Worm (Caenorhabditis elegans): ENCODE results near the gene Y32F6A.4.
A peak's percentile ranks its signal among the peaks of the same experiment; 100 is the strongest.

Y32F6A.4 gene

DNA sequence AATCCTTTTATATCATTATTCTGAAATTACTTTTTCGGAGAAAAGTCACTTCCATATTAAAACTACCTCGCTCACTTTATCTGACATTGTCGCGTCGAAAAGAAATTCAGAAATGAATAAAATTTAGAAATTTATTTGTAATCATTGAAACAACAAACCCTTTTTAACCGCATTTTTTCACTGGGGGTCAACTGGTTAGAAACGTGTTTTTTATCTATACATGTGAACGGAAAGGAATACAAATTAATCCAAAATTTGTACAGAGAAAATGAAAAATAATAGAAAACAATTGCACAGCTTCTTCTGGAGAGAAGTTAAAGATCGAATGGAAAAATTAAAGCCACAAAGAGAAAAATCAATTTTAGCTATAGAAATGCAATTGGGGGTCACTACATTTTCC lies 5.3 kb downstream of the Y32F6A.4 start, which contains the start of gene tag-314:
Gene tag-314 (minus strand): TSS at position 101 of the 400 bp plus-strand sequence.
- no peak for TF ChIP-seq ccch-3 (GFP tag; optimal IDR thresholded peaks at IDR 0.05)
- no peak for TF ChIP-seq efl-1 (GFP tag; optimal IDR thresholded peaks at IDR 0.05)
- no peak for TF ChIP-seq dpff-1 (tag; optimal IDR thresholded peaks at IDR 0.05)
- TF ChIP-seq ceh-100 (GFP tag; IDR thresholded peaks at IDR 0.05), result no peak
- no peak for TF ChIP-seq madf-10 (tag; optimal IDR thresholded peaks at IDR 0.05)
- no peak for TF ChIP-seq B0261.1 (tag; optimal IDR thresholded peaks at IDR 0.05)
- TF ChIP-seq ekl-4 (GFP tag; IDR thresholded peaks at IDR 0.05), result no peak

DNA sequence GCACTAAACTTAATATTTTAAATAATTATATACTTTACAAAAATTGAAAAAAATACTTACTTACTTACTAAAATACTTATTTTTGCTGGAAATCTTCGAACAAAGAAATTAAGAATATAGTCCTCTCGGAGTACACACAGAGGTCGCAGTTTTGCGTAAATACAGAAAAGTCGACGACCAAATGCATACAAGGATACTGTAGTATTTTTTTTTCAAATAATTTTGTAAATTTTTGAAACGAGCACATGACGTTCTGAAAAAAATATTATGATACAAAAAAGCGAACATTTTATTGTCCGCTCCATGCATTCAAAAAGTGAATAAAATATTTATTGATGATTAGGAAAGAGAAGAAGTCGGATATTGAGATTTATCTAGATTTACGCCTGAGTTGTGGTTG lies 7.6 kb downstream of the Y32F6A.4 start, which contains the start of gene apc-10:
Gene apc-10 (minus strand): TSS at position 101 of the 400 bp plus-strand sequence.
- peak; percentile 62 for TF ChIP-seq lsl-1 (GFP tag; optimal IDR thresholded peaks at IDR 0.05)
- TF ChIP-seq him-1 (tag; optimal IDR thresholded peaks at IDR 0.05), result no peak

DNA sequence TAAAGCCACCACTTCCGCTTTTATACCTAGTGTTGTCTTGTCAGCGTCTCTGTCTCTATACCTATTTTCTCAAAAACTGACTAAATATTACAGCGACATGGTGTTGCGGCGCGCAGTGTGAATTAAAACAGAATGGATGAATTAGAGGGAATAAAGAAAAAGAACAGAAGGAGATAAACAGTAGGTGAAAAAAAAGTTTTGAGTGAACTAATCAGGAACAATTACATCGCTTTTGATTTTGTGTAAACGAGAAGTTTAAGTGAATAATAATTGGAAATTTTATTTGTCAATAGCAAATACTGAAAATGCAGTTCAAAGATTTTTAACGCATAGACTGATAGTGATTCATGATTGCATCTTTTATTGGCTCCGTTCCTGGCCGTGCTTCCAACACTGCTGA lies 8.8 kb downstream of the Y32F6A.4 start, which contains the start of gene col-12:
Gene col-12 (minus strand): TSS at position 101 of the 400 bp plus-strand sequence.
- TF ChIP-seq Y53G8AR.9 (GFP tag; conservative IDR thresholded peaks at IDR 0.05) (no peak), ceh-40 (GFP tag; IDR thresholded peaks at IDR 0.05) (no peak), let-607 (tag; optimal IDR thresholded peaks at IDR 0.05) (no peak), K11D2.4 (GFP tag; IDR thresholded peaks at IDR 0.05) (no peak), him-1 (tag; optimal IDR thresholded peaks at IDR 0.05) (no peak), sea-2 (GFP tag; IDR thresholded peaks at IDR 0.05) (no peak), cebp-1 (GFP tag; IDR thresholded peaks at IDR 0.05) (no peak), cebp-1 (tag; optimal IDR thresholded peaks at IDR 0.05) (no peak)

DNA sequence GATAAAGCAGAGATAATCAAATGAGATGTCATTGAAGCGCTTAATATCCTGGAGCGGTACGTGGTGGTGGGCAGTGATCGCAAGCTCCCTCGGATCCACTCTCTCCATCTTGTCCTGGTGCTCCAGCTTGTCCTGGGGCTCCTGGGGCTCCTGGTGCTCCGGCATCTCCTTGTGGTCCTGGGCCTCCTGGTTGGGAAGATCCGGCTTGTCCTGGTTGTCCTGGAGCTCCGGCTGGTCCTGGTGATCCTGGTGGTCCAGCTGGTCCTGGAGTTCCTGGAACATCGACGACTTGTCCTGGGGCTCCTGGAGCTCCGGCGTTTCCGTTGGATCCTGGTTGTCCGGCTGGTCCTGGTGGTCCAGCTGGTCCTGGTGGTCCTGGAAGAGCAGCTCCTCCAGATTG lies 9.9 kb downstream of the Y32F6A.4 start:
- peak; percentile 92 for TF ChIP-seq egrh-3 (GFP tag; IDR thresholded peaks at IDR 0.05)

DNA sequence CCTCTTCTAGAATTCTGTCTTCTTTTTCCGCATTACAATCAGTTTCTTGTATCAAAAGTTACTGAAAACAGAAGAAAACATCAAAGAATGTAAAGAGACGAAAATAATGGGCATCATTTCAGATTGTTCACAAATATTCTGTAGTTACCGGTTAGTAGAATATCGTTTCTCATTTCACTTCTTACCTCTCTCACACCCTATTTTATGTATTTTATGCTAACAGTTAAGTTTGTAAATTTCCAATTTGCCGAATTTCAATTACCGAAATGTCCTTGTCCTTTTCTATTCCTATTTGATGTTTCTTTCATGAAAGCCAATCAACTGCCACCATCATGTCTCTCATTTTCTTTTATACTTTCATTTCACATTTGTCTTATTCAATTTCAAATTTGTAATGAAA lies 10.4 kb downstream of the Y32F6A.4 start:
- no peak for TF ChIP-seq ZK185.1 (tag; optimal IDR thresholded peaks at IDR 0.05; ENCODE audit: poor library complexity, severe bottlenecking)
- no peak for TF ChIP-seq ama-1 (optimal IDR thresholded peaks at IDR 0.05)
- TF ChIP-seq ama-1 (GFP tag; optimal IDR thresholded peaks at IDR 0.05), result no peak
- TF ChIP-seq madf-6 (GFP tag; IDR thresholded peaks at IDR 0.05), result no peak
- TF ChIP-seq rec-8 (tag; optimal IDR thresholded peaks at IDR 0.05), result no peak
- no peak for TF ChIP-seq F33H1.4 (GFP tag; IDR thresholded peaks at IDR 0.05)
- no peak for TF ChIP-seq sea-2 (GFP tag; IDR thresholded peaks at IDR 0.05)
- no peak for TF ChIP-seq F55B11.4 (tag; optimal IDR thresholded peaks at IDR 0.05; ENCODE audit: borderline replicate concordance, insufficient read depth)
- no peak for TF ChIP-seq xnd-1 (tag; optimal IDR thresholded peaks at IDR 0.05)
- no peak for TF ChIP-seq attf-5 (GFP tag; optimal IDR thresholded peaks at IDR 0.05)

DNA sequence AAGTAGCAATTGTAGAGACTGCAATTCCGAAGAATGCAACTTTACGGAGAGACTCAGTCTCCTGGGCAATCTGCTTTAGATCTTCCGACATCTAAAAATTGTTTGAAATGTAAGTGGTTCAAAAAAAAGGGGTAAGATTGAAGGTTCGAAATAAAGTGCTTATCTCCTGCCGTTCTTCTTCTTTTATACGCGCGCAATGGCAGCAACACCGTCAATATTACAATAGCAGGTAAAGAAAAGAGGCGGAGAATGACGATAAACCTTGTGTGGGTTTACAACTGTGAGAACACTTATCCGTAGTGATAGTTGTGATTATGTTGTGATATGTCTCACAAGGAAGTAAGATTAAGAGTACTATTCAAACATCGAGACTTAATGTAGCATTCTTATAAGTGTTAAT lies 12.1 kb downstream of the Y32F6A.4 start, which contains the start of gene col-13:
Gene col-13 (minus strand): TSS at position 101 of the 400 bp plus-strand sequence.
- TF ChIP-seq unc-130 (GFP tag; optimal IDR thresholded peaks at IDR 0.05), result no peak

DNA sequence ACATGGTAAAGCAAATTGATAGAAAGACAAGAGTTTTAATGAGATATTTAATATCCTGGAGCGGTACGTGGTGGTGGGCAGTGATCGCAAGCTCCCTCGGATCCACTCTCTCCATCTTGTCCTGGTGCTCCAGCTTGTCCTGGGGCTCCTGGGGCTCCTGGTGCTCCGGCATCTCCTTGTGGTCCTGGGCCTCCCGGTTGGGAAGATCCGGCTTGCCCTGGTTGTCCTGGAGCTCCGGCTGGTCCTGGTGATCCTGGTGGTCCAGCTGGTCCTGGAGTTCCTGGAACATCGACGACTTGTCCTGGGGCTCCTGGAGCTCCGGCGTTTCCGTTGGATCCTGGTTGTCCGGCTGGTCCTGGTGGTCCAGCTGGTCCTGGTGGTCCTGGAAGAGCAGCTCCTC lies 13.0 kb downstream of the Y32F6A.4 start:
- peak; percentile 94; the same call in 1 of the 2 replicates for TF ChIP-seq egrh-3 (GFP tag; IDR thresholded peaks at IDR 0.05)

Measured in whole organism, young adult.